Worm (Caenorhabditis elegans) whole organism, dauer: ENCODE measurements around the gene Y37H2A.1.

Experiments
- unc-62 ChIP-seq: sonication (generic microtip); optimal IDR thresholded peaks from 2 replicates; lab custom pipeline; 2017; ENCODE audit warnings: missing biosample characterization, missing genetic modification reagents, missing genetic modification characterization

Y37H2A.1 gene

ce11 chrV:18131049-18131448 lies 23.0 kb downstream of the Y37H2A.1 start, which contains the start of gene Y37H2A.12:
Gene Y37H2A.12, minus strand, starts transcription at chrV:18131129.
- no peak for TF ChIP-seq unc-62 (GFP tag; lab: Kevin White, UChicago)

- TF ChIP-seq unc-62 (GFP tag; lab: Kevin White, UChicago): no peak
Observed at ce11 chrV:18133177-18133576, 25.1 kb downstream of the Y37H2A.1 start, which contains the start of gene Y37H2A.18. Gene Y37H2A.18, minus strand, starts transcription at chrV:18133277.

DNA sequence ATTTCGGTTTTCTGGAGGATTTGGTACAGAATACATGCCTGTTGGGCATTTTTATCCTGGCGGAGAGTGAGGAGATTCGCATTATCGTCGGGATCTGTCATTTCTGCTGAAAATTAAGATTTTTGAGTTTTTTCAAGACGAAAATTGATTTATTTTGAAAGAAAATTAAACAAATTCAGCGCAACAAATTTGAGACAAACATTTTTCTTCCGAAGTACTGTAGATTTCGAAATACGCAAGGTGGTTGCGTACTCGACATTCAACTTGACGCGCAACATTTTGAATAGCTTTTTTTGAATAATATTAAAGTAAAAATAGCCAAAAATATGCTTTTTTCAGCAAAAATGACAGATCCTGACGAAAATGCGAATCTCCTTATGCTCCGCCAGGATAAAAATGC lies 26.3 kb downstream of the Y37H2A.1 start, which contains the start of gene Y37H2A.7:
TSS of gene Y37H2A.7 (minus strand) at position 101 of the 400 bp plus-strand sequence.
- TF ChIP-seq unc-62 (GFP tag; lab: Kevin White, UChicago): no peak

DNA sequence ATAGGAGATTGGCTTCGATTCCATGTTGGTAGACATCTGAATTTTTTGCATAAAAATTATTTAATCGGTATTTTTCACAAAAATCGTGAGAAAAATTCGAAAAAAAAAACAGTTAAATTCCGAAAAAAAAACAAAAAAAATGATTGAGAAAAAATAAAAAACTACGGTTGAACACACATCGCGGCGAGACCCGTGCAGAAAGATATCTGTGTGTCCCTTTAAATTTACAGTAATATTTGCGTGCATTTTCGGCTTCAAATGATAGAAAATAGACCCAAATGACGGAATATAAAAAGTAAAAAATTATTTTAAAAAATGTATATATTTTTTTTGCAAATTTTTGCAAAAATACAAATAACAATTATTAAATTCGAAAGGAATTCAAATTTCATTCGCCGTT lies 29.6 kb downstream of the Y37H2A.1 start:
- TF ChIP-seq unc-62 (GFP tag; lab: Kevin White, UChicago): no peak

ce11 chrV:18138695-18139094 lies 30.6 kb downstream of the Y37H2A.1 start, which contains the start of gene Y37H2A.10:
Gene Y37H2A.10, plus strand, starts transcription at chrV:18138995.
- no peak for TF ChIP-seq unc-62 (GFP tag; lab: Kevin White, UChicago)

DNA sequence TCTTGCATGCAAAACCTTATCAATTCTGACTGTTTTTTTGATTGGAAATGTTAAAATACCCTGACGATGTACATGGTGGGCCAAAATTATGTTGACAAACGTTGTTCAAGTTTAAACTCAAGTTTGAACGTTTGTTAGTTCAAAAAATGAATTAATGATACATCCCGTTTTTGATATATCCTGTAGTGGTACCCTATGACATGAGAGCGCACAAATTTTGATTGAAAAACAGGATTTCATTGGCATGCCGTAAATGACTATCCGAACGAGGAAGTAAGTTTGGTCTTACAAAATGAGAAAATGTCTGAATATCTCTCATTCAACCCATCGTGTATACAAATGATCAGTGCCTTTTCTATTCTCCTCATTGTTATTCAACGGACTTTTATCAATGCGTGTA lies 33.1 kb downstream of the Y37H2A.1 start, which contains the start of gene Y37H2A.11:
TSS of gene Y37H2A.11 (plus strand) at position 301 of the 400 bp plus-strand sequence.
- no peak for TF ChIP-seq unc-62 (GFP tag; lab: Kevin White, UChicago)

ce11 chrV:18142549-18142948 lies 34.5 kb downstream of the Y37H2A.1 start, which contains the start of gene Y37H2A.13:
Gene Y37H2A.13, plus strand, starts transcription at chrV:18142849.
- TF ChIP-seq unc-62 (GFP tag; lab: Kevin White, UChicago): no peak

- no peak for TF ChIP-seq unc-62 (GFP tag; lab: Kevin White, UChicago)
Observed at ce11 chrV:18143445-18143844, 35.4 kb downstream of the Y37H2A.1 start, which contains the start of gene Y37H2A.14. Gene Y37H2A.14, plus strand, starts transcription at chrV:18143745.

ce11 chrV:18144442-18144841 lies 36.4 kb downstream of the Y37H2A.1 start:
- no peak for TF ChIP-seq unc-62 (GFP tag; lab: Kevin White, UChicago)

- TF ChIP-seq unc-62 (GFP tag; lab: Kevin White, UChicago): no peak
Observed at ce11 chrV:18146077-18146476, 38.0 kb downstream of the Y37H2A.1 start, which contains the start of gene C14A6.3. Gene C14A6.3, plus strand, starts transcription at chrV:18146377.

ce11 chrV:18157707-18158106 lies 49.6 kb downstream of the Y37H2A.1 start, which contains the start of gene clec-48:
Gene clec-48, plus strand, starts transcription at chrV:18158026.
- no peak for TF ChIP-seq unc-62 (GFP tag; lab: Kevin White, UChicago)

DNA sequence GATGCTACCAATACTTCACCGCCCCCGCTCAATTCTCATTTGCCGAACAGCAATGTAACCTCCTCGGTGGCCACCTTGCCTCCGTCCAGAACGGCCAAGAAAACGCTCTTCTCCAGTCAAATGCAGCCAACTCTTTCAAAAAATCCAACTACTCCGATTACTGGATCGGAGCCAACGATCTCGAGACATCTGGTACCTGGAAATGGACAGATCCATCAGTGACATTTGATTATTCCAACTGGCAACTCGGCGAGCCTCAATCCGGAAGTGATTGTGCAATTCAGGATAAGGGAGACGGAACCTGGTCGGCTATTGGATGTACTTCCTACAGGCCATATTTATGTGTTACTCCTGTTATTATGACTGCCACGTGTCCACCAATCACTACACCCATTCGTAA lies 50.1 kb downstream of the Y37H2A.1 start:
- no peak for TF ChIP-seq unc-62 (GFP tag; lab: Kevin White, UChicago)

ce11 chrV:18161228-18161627 lies 53.2 kb downstream of the Y37H2A.1 start, which contains the start of gene C14A6.13:
Gene C14A6.13, minus strand, starts transcription at chrV:18161328.
- TF ChIP-seq unc-62 (GFP tag; lab: Kevin White, UChicago): no peak

ce11 chrV:18162568-18162967 lies 54.5 kb downstream of the Y37H2A.1 start, which contains the start of gene C14A6.12:
Gene C14A6.12, minus strand, starts transcription at chrV:18162668.
- TF ChIP-seq unc-62 (GFP tag; lab: Kevin White, UChicago): no peak

DNA sequence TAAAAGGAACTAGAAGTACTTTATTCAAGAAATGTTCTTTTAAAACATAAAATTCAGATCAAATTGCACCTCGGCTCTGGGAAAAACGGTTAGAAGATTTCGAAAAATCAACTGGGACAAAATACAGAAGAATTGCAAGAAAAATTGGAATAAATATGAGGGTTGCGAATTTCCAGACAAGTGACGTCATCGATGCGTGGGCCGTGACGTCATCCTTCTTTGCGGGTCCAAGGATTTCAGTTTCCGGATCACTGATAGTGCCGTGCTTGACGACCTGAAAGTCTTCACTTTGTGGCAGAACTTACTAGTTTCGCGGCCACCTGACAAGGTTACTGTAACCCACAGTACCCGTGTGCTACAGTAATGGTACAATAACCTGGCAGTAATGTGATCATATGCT lies 55.4 kb downstream of the Y37H2A.1 start:
- no peak for TF ChIP-seq unc-62 (GFP tag; lab: Kevin White, UChicago)
